Worm (Caenorhabditis elegans): ENCODE data around the gene sftb-6.

- no peak for TF ChIP-seq unc-62 (GFP tag; optimal IDR thresholded peaks at IDR 0.05)
- TF ChIP-seq attf-5 (GFP tag; optimal IDR thresholded peaks at IDR 0.05): no peak
- no peak for TF ChIP-seq F57A8.1 (GFP tag; optimal IDR thresholded peaks at IDR 0.05)
- TF ChIP-seq him-1 (tag; optimal IDR thresholded peaks at IDR 0.05): no peak
- no peak for TF ChIP-seq hmg-1.2 (GFP tag; IDR thresholded peaks at IDR 0.05)
- no peak for TF ChIP-seq tbp1 (GFP tag; optimal IDR thresholded peaks at IDR 0.05)
- TF ChIP-seq bed-2 (GFP tag; IDR thresholded peaks at IDR 0.05): no peak
- no peak for TF ChIP-seq nhr-80 (tag; optimal IDR thresholded peaks at IDR 0.05)
- no peak for TF ChIP-seq ets-4 (GFP tag; optimal IDR thresholded peaks at IDR 0.05)
- TF ChIP-seq hrde-1 (tag; optimal IDR thresholded peaks at IDR 0.05; ENCODE audit: borderline replicate concordance): no peak
- TF ChIP-seq attf-3 (GFP tag; conservative IDR thresholded peaks at IDR 0.05): no peak
These were observed 48.7 kb downstream of the sftb-6 start, which contains the start of gene T25D3.4 for ce11 chrII:146933-147332.

All from whole organism, young adult.